Fruit fly (Drosophila melanogaster) whole organism, embryonic: ENCODE results near the gene CG7079.

Experiments used
- Atf6 ChIP-seq: fragments of 200-800 bp; sonication (Bioruptor generic); IDR thresholded peaks from 2 replicates; pipeline ENCODE4 v1.3.6; 2022; ENCODE audit warnings: missing biosample characterization, missing genetic modification characterization
- CG10147 ChIP-seq: fragments of 200-800 bp; sonication (Bioruptor generic); optimal IDR thresholded peaks from 2 replicates; lab custom pipeline; 2019; ENCODE audit warnings: missing biosample characterization, mild to moderate bottlenecking, missing genetic modification characterization, moderate library complexity
- CG10366 ChIP-seq: fragments of 200-800 bp; sonication (Bioruptor generic); IDR thresholded peaks from 2 replicates; pipeline ENCODE4 v1.3.6; 2022; ENCODE audit warnings: missing biosample characterization, missing genetic modification characterization
- CG12391 ChIP-seq: fragments of 200-800 bp; sonication (Bioruptor generic); optimal IDR thresholded peaks from 3 replicates; lab custom pipeline; 2018; ENCODE audit warnings: missing biosample characterization, mild to moderate bottlenecking, missing genetic modification characterization, moderate library complexity
- CG14710 ChIP-seq: fragments of 200-800 bp; sonication (Bioruptor generic); optimal IDR thresholded peaks from 3 replicates; lab custom pipeline; 2019; ENCODE audit warnings: missing biosample characterization, mild to moderate bottlenecking, missing genetic modification characterization, moderate library complexity
- CG15073 ChIP-seq: fragments of 200-800 bp; sonication (Bioruptor generic); optimal IDR thresholded peaks from 2 replicates; lab custom pipeline; 2016; ENCODE audit warnings: missing biosample characterization, missing genetic modification characterization
- CG15269 ChIP-seq: fragments of 200-800 bp; sonication (Bioruptor generic); optimal IDR thresholded peaks from 2 replicates; lab custom pipeline; 2018; ENCODE audit warnings: missing biosample characterization, mild to moderate bottlenecking, missing genetic modification characterization, moderate library complexity
- CG17361 ChIP-seq: fragments of 200-800 bp; sonication (Bioruptor generic); IDR thresholded peaks from 3 replicates; pipeline ENCODE4 v1.3.6; 2022; ENCODE audit warnings: missing biosample characterization, missing genetic modification characterization
- CG5180 ChIP-seq: fragments of 200-800 bp; sonication (Bioruptor generic); optimal IDR thresholded peaks from 3 replicates; lab custom pipeline; 2017; ENCODE audit warnings: missing biosample characterization, missing genetic modification characterization, mild to moderate bottlenecking, moderate library complexity, missing genetic modification reagents
- CG6689 ChIP-seq: fragments of 200-800 bp; sonication (Bioruptor generic); IDR thresholded peaks from 2 replicates; pipeline ENCODE4 v1.3.6; 2022; ENCODE audit warnings: missing biosample characterization, missing genetic modification characterization
- CG6791 ChIP-seq: fragments of 200-800 bp; sonication (Bioruptor generic); IDR thresholded peaks from 3 replicates; pipeline ENCODE4 v1.3.6; 2022; ENCODE audit warnings: missing biosample characterization, missing genetic modification characterization; ENCODE audit not compliant: partially characterized antibody
- CG7786 ChIP-seq: fragments of 200-800 bp; sonication (Bioruptor generic); optimal IDR thresholded peaks from 2 replicates; lab custom pipeline; 2016; ENCODE audit warnings: missing biosample characterization, missing genetic modification characterization
- CG8089 ChIP-seq: fragments of 200-800 bp; sonication (Bioruptor generic); optimal IDR thresholded peaks from 3 replicates; lab custom pipeline; 2016; ENCODE audit warnings: missing biosample characterization, missing genetic modification characterization
- CG9437 ChIP-seq: fragments of 200-800 bp; sonication (Bioruptor generic); optimal IDR thresholded peaks from 2 replicates; lab custom pipeline; 2018; ENCODE audit warnings: missing biosample characterization, mild to moderate bottlenecking, missing genetic modification characterization
- CG9797 ChIP-seq: fragments of 200-800 bp; sonication (Bioruptor generic); optimal IDR thresholded peaks from 3 replicates; lab custom pipeline; 2018; ENCODE audit warnings: missing biosample characterization, mild to moderate bottlenecking, missing genetic modification characterization
- CTCF ChIP-seq: fragments of 200-800 bp; sonication (Bioruptor generic); optimal IDR thresholded peaks from 2 replicates; lab custom pipeline; 2017; ENCODE audit warnings: missing biosample characterization, mild to moderate bottlenecking, missing genetic modification characterization, moderate library complexity
- Dad ChIP-seq: fragments of 200-800 bp; sonication (Bioruptor generic); optimal IDR thresholded peaks from 3 replicates; lab custom pipeline; 2016; ENCODE audit warnings: missing biosample characterization, missing genetic modification characterization
- Dbx ChIP-seq: fragments of 200-800 bp; sonication (Bioruptor generic); IDR thresholded peaks from 3 replicates; pipeline ENCODE4 v1.3.6; 2022; ENCODE audit warnings: missing biosample characterization, missing genetic modification characterization
- Dll ChIP-seq: fragments of 200-800 bp; sonication (Bioruptor generic); IDR thresholded peaks from 4 replicates; pipeline ENCODE4 v1.3.6; 2022; ENCODE audit warnings: missing biosample characterization, missing genetic modification characterization; ENCODE audit not compliant: partially characterized antibody
- MBD-R2 ChIP-seq: fragments of 200-800 bp; sonication (Bioruptor generic); IDR thresholded peaks from 2 replicates; pipeline ENCODE4 v1.3.6; 2022; ENCODE audit warnings: missing biosample characterization, missing genetic modification characterization
- Nf-YA ChIP-seq: fragments of 200-800 bp; sonication (Bioruptor generic); IDR thresholded peaks from 2 replicates; pipeline ENCODE4 v1.3.6; 2022; ENCODE audit warnings: missing biosample characterization, missing genetic modification characterization
- Scr ChIP-seq: fragments of 200-800 bp; sonication (Bioruptor generic); IDR thresholded peaks from 2 replicates; pipeline ENCODE4 v1.3.6; 2022; ENCODE audit warnings: missing biosample characterization, missing genetic modification characterization; ENCODE audit not compliant: partially characterized antibody
- Sin3A ChIP-seq: fragments of >200 bp; optimal IDR thresholded peaks from 2 replicates; lab custom pipeline; 2018
- Sox100B ChIP-seq: fragments of 200-800 bp; sonication (Bioruptor generic); optimal IDR thresholded peaks from 3 replicates; lab custom pipeline; 2018; ENCODE audit warnings: missing biosample characterization, mild to moderate bottlenecking, missing genetic modification characterization
- Sry-δ ChIP-seq: fragments of 200-800 bp; sonication (Bioruptor generic); optimal IDR thresholded peaks from 2 replicates; lab custom pipeline; 2016; ENCODE audit warnings: missing biosample characterization, missing genetic modification characterization
- Trl ChIP-seq, 3 experiments: fragments of >200 bp in 2 of 3; fragments of 200-800 bp in 1 of 3; sonication (Bioruptor generic) in 1 of 3; optimal IDR thresholded peaks; 2 replicates in 1 of 3; 3 replicates in 2 of 3; lab custom pipeline; 2016 to 2017; ENCODE audit warnings: missing biosample characterization in 1 of 3, missing genetic modification characterization in 1 of 3
- cg ChIP-seq: fragments of 200-800 bp; sonication (Bioruptor generic); optimal IDR thresholded peaks from 3 replicates; lab custom pipeline; 2019; ENCODE audit warnings: missing biosample characterization, mild to moderate bottlenecking, missing genetic modification characterization, moderate library complexity
- chn ChIP-seq: fragments of 200-800 bp; sonication (Bioruptor generic); optimal IDR thresholded peaks from 2 replicates; lab custom pipeline; 2016; ENCODE audit warnings: missing biosample characterization, missing genetic modification characterization
- crol ChIP-seq: fragments of 200-800 bp; sonication (Bioruptor generic); IDR thresholded peaks from 2 replicates; pipeline ENCODE4 v1.3.6; 2022; ENCODE audit warnings: missing biosample characterization, missing genetic modification characterization
- gce ChIP-seq: fragments of 200-800 bp; sonication (Bioruptor generic); IDR thresholded peaks from 3 replicates; pipeline ENCODE4 v1.3.6; 2022; ENCODE audit warnings: missing biosample characterization, missing genetic modification characterization
- hkb ChIP-seq, 2 experiments: fragments of 200-800 bp in 1 of 2; fragments of >200 bp in 1 of 2; sonication (Bioruptor generic) in 1 of 2; IDR thresholded peaks in 1 of 2; optimal IDR thresholded peaks in 1 of 2; 2 replicates each; pipeline versions ENCODE4 v1.3.6 to Lab custom; 2017 to 2022; ENCODE audit warnings: missing biosample characterization in 1 of 2, missing genetic modification characterization in 1 of 2
- insv ChIP-seq, 2 experiments: fragments of 200-800 bp; sonication (Bioruptor generic); optimal IDR thresholded peaks; 3 replicates each; lab custom pipeline; 2016 to 2018; ENCODE audit warnings: missing biosample characterization in 2 of 2, missing genetic modification characterization in 2 of 2
- jigr1 ChIP-seq: fragments of 200-800 bp; sonication (Bioruptor generic); IDR thresholded peaks from 3 replicates; pipeline ENCODE4 v1.3.6; 2022; ENCODE audit warnings: missing biosample characterization, missing genetic modification characterization
- lola ChIP-seq, 3 experiments: fragments of >200 bp in 2 of 3; fragments of 200-800 bp in 1 of 3; sonication (Bioruptor generic) in 1 of 3; optimal IDR thresholded peaks; 2 replicates each; lab custom pipeline; 2017 to 2019; ENCODE audit warnings: missing biosample characterization in 3 of 3, missing genetic modification characterization in 3 of 3, mild to moderate bottlenecking in 1 of 3, moderate library complexity in 1 of 3
- nerfin-1 ChIP-seq: fragments of 200-800 bp; sonication (Bioruptor generic); optimal IDR thresholded peaks from 3 replicates; lab custom pipeline; 2019; ENCODE audit warnings: missing biosample characterization, mild to moderate bottlenecking, missing genetic modification characterization, moderate library complexity
- onecut ChIP-seq: fragments of 200-800 bp; sonication (Bioruptor generic); IDR thresholded peaks from 2 replicates; pipeline ENCODE4 v1.3.6; 2022; ENCODE audit warnings: missing biosample characterization, missing genetic modification characterization
- pfk ChIP-seq: fragments of 200-800 bp; sonication (Bioruptor generic); optimal IDR thresholded peaks from 2 replicates; lab custom pipeline; 2018; ENCODE audit warnings: missing biosample characterization, mild to moderate bottlenecking, missing genetic modification characterization, moderate library complexity
- pros ChIP-seq: fragments of 200-800 bp; sonication (Bioruptor generic); optimal IDR thresholded peaks from 3 replicates; lab custom pipeline; 2019; ENCODE audit warnings: missing biosample characterization, mild to moderate bottlenecking, missing genetic modification characterization, moderate library complexity
- ro ChIP-seq: fragments of 200-800 bp; sonication (Bioruptor generic); IDR thresholded peaks from 2 replicates; pipeline ENCODE4 v1.3.6; 2022; ENCODE audit warnings: missing biosample characterization, missing genetic modification characterization
- sqz ChIP-seq: fragments of 200-800 bp; sonication (Bioruptor generic); optimal IDR thresholded peaks from 3 replicates; lab custom pipeline; 2018; ENCODE audit warnings: missing biosample characterization, mild to moderate bottlenecking, missing genetic modification characterization
- sr ChIP-seq: fragments of 200-800 bp; sonication (Bioruptor generic); IDR thresholded peaks from 3 replicates; pipeline ENCODE4 v1.3.6; 2022; ENCODE audit warnings: missing biosample characterization, missing genetic modification characterization
- tll ChIP-seq, 2 experiments: fragments of 200-800 bp in 1 of 2; fragments of >200 bp in 1 of 2; sonication (Bioruptor generic) in 1 of 2; optimal IDR thresholded peaks; 2 replicates each; lab custom pipeline; 2017 to 2019; ENCODE audit warnings: missing biosample characterization in 2 of 2, missing genetic modification characterization in 2 of 2, mild to moderate bottlenecking in 1 of 2, moderate library complexity in 1 of 2
- tna ChIP-seq: fragments of 200-800 bp; sonication (Bioruptor generic); IDR thresholded peaks from 2 replicates; pipeline ENCODE4 v1.3.6; 2022; ENCODE audit warnings: missing biosample characterization, missing genetic modification characterization; ENCODE audit not compliant: partially characterized antibody

Gene CG7079

dm6 chr3R:21096532-21097143 lies 48.0 kb upstream of the CG7079 start:
- TF ChIP-seq CG12391 (tag; lab: Kevin White, UChicago) (no peak), lola (GFP tag; optimal IDR thresholded peaks at IDR 0.05; lab: Kevin White, UChicago) (no peak), CG17361 (GFP tag; lab: Robert Waterston, UW) (no peak), gce (GFP tag; lab: Robert Waterston, UW) (0 out of 3 replicates have a peak, but pooled peaks have one; percentile 13), CG7786 (GFP tag; lab: Kevin White, UChicago) (no peak), Sin3A (no peak), tll (GFP tag; optimal IDR thresholded peaks at IDR 0.05; lab: Kevin White, UChicago) (peak in 1 of 2 experiments; percentile 32), CG5180 (no peak), Dbx (GFP tag; lab: Robert Waterston, UW) (no peak), sqz (no peak), crol (GFP tag; lab: Robert Waterston, UW) (peak; percentile 13; the same call in 1 of the 2 replicates), nerfin-1 (tag; lab: Kevin White, UChicago) (peak; percentile 30), CG14710 (tag; lab: Kevin White, UChicago) (no peak), ro (no peak), Nf-YA (GFP tag; lab: Robert Waterston, UW) (no peak), CG15073 (no peak), Sox100B (GFP tag; lab: Kevin White, UChicago) (no peak), CG9797 (GFP tag; lab: Kevin White, UChicago) (no peak), Dad (no peak), cg (peak; percentile 55), CG6689 (GFP tag; lab: Robert Waterston, UW) (peak; percentile 49), chn (peak; percentile 27), jigr1 (GFP tag; lab: Robert Waterston, UW) (no peak), Atf6 (no peak), Sry-δ (no peak), tna (no peak), CG10366 (GFP tag; lab: Robert Waterston, UW) (no peak), pros (peak; percentile 51), CTCF (GFP tag; lab: Kevin White, UChicago) (no peak), insv (GFP tag; optimal IDR thresholded peaks at IDR 0.05; lab: Kevin White, UChicago) (peak in 1 of 2 experiments; percentile 18), CG9437 (GFP tag; lab: Kevin White, UChicago) (no peak), CG10147 (GFP tag; lab: Kevin White, UChicago) (no peak), MBD-R2 (0 out of 2 replicates have a peak, but pooled peaks have one; percentile 10), Dll (GFP tag; lab: Robert Waterston, UW) (peak; percentile 42; the same call in 1 of the 4 replicates), sr (0 out of 3 replicates have a peak, but pooled peaks have one; percentile 11), CG8089 (no peak), Trl (optimal IDR thresholded peaks at IDR 0.05; lab: Kevin White, UChicago) (peak; percentile 70 to 72), Trl (GFP tag; optimal IDR thresholded peaks at IDR 0.05; lab: Kevin White, UChicago) (no peak), Scr (GFP tag; lab: Robert Waterston, UW) (0 out of 2 replicates have a peak, but pooled peaks have one; percentile 6), hkb (optimal IDR thresholded peaks at IDR 0.05; lab: Kevin White, UChicago) (no peak), hkb (GFP tag; IDR thresholded peaks at IDR 0.05; lab: Robert Waterston, UW) (0 out of 2 replicates have a peak, but pooled peaks have one; percentile 14), CG15269 (tag; lab: Kevin White, UChicago) (no peak), CG6791 (GFP tag; lab: Robert Waterston, UW) (peak; percentile 39; the same call in 1 of the 3 replicates), pfk (GFP tag; lab: Kevin White, UChicago) (no peak), onecut (GFP tag; lab: Robert Waterston, UW) (peak; percentile 87)
- TF ChIP-seq, all 482 proteins: peak for 17
